Worm (Caenorhabditis elegans) whole organism, midembryonic: ENCODE measurements around the gene Y36E3A.2.

Experiments used
- T22C8.4 ChIP-seq: fragments of 200-800 bp; sonication (Bioruptor generic); IDR thresholded peaks from 2 replicates; pipeline ENCODE4 v1.3.6; 2022; ENCODE audit warnings: missing genetic modification characterization, missing compliant biosample characterization
- cog-1 ChIP-seq: sonication (generic microtip); optimal IDR thresholded peaks from 2 replicates; lab custom pipeline; 2016; ENCODE audit warnings: missing genetic modification characterization, missing compliant biosample characterization
- flt-1 ChIP-seq: fragments of 200-800 bp; sonication (Bioruptor generic); IDR thresholded peaks from 2 replicates; pipeline ENCODE4 v1.3.6; 2022; ENCODE audit warnings: missing genetic modification characterization, missing compliant biosample characterization
- klf-2 ChIP-seq: fragments of 200-800 bp; sonication (Bioruptor generic); conservative IDR thresholded peaks from 2 replicates; pipeline ENCODE4 v1.3.6; 2022; ENCODE audit warnings: missing genetic modification reagents, missing genetic modification characterization, missing compliant biosample characterization
- med-1 ChIP-seq: sonication (generic microtip); optimal IDR thresholded peaks from 2 replicates; lab custom pipeline; 2017; ENCODE audit warnings: missing genetic modification characterization, mild to moderate bottlenecking, missing compliant biosample characterization, antibody characterized with exemption, missing genetic modification reagents; ENCODE audit not compliant: insufficient read depth
- ref-1 ChIP-seq: fragments of 200-800 bp; sonication (Bioruptor generic); conservative IDR thresholded peaks from 2 replicates; pipeline ENCODE4 v1.3.6; 2022; ENCODE audit warnings: missing genetic modification reagents, missing genetic modification characterization, missing compliant biosample characterization
- tab-1 ChIP-seq: fragments of 200-800 bp; sonication (Bioruptor generic); IDR thresholded peaks from 2 replicates; pipeline ENCODE4 v1.3.6; 2022; ENCODE audit warnings: missing genetic modification characterization, missing compliant biosample characterization
- ztf-23 ChIP-seq: fragments of 200-800 bp; sonication (Bioruptor generic); IDR thresholded peaks from 2 replicates; pipeline ENCODE4 v1.3.6; 2022; ENCODE audit warnings: missing genetic modification reagents, missing genetic modification characterization, missing compliant biosample characterization
- ztf-29 ChIP-seq: fragments of 200-800 bp; sonication (Bioruptor generic); IDR thresholded peaks from 2 replicates; pipeline ENCODE4 v1.3.6; 2022; ENCODE audit warnings: missing genetic modification reagents, missing genetic modification characterization, missing compliant biosample characterization

Gene Y36E3A.2

DNA sequence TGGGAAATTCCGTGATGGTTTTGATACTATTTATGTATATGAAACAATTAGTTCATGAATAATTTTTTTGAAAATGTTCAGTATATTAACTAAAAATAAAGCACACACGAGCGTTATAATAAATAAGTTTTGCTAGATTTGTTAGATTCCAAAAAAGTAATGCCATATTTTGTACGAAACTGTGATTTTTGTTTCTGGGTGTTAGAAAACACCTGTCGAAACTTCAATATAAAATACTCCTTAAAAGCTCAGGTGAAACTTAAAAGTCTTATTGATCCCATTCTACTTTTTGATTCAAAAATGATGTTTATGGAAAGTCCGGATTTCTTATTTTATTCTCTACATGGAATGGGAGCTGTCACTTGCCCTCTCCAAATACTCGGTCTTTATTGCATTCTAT, 9.9 kb upstream of the Y36E3A.2 start, which contains the start of gene srh-265:
TSS of gene srh-265 (plus strand) at position 301 of the 400 bp plus-strand sequence.
- TF ChIP-seq klf-2 (GFP tag; lab: Robert Waterston, UW): no peak

DNA sequence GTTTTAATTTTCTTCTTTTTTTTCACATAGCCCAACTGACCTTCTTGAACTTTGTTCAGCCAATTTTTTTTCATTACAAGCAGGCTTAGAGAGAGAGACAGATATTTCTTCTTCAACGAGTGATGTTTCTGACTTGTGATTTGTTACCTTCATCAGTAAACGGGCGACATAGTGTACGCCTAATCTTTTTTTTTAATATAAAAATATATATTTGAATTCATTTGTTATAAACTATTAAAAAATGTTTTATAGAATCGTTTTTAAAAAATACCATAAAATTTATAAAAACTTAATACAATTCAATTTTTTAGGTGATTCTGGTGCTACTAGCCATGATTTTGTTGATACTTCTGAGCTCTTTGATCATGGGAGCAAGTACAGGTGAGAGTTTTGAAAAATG, 8.0 kb upstream of the Y36E3A.2 start, which contains the start of gene T06E6.10:
TSS of gene T06E6.10 (plus strand) at position 301 of the 400 bp plus-strand sequence.
- TF ChIP-seq cog-1 (no peak), T22C8.4 (GFP tag; lab: Robert Waterston, UW) (no peak), tab-1 (GFP tag; lab: Robert Waterston, UW) (no peak), ztf-23 (GFP tag; lab: Robert Waterston, UW) (no peak), flt-1 (GFP tag; lab: Robert Waterston, UW) (no peak), med-1 (GFP tag; lab: Kevin White, UChicago) (no peak), klf-2 (GFP tag; lab: Robert Waterston, UW) (no peak), ztf-29 (GFP tag; lab: Robert Waterston, UW) (no peak), ref-1 (GFP tag; lab: Robert Waterston, UW) (no peak)

DNA sequence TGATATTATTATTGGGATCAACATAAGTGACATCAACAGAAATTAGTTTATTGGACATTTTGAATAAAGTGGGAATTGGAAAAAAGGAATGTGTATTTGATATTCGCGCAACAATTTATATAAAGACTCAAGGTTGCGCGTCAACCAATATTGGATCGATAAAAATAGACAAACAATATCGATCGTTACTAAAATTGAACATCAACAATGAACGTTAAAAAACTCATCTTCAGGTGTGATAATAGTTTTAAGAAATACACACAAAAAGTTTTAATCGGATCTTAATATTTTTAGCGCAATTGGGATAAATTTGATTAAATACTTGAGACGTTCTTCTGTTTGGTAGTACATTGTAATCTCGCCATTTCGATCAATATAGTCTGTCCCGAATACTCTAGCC, 2.2 kb upstream of the Y36E3A.2 start, which contains the start of gene fbxa-104:
TSS of gene fbxa-104 (minus strand) at position 83 of the 400 bp plus-strand sequence.
- TF ChIP-seq flt-1 (GFP tag; lab: Robert Waterston, UW): no peak
- TF ChIP-seq tab-1 (GFP tag; lab: Robert Waterston, UW): no peak
- TF ChIP-seq med-1 (GFP tag; lab: Kevin White, UChicago): no peak
- no peak for TF ChIP-seq T22C8.4 (GFP tag; lab: Robert Waterston, UW)
- no peak for TF ChIP-seq ztf-23 (GFP tag; lab: Robert Waterston, UW)
- TF ChIP-seq ref-1 (GFP tag; lab: Robert Waterston, UW): no peak
- TF ChIP-seq ztf-29 (GFP tag; lab: Robert Waterston, UW): no peak
- TF ChIP-seq cog-1: no peak
- no peak for TF ChIP-seq klf-2 (GFP tag; lab: Robert Waterston, UW)

DNA sequence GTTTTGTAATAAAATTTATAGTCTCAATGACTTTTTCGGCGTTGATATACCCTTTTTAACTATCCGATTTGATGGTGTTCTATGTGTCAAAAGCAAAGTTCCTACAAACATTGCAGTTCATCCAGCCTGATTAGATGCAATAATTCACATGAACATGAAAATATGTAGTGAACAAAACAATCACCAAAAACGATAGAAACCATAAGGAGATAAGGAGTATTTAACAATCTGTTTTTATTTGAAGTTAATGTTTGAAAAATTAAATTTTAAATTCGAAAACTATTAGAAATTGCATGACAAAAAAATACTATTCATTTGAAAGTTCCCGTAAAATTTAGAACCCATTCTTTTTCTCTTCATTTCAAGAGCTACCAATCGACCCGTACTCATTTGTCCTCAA, 1.1 kb downstream of the Y36E3A.2 start, which contains the start of gene fbxa-209:
TSS of gene fbxa-209 (minus strand) at position 101 of the 400 bp plus-strand sequence.
- TF ChIP-seq T22C8.4 (GFP tag; lab: Robert Waterston, UW) (no peak), ztf-29 (GFP tag; lab: Robert Waterston, UW) (no peak), med-1 (GFP tag; lab: Kevin White, UChicago) (no peak), tab-1 (GFP tag; lab: Robert Waterston, UW) (no peak)

ce11 chrV:15431322-15432052, 5.6 kb downstream of the Y36E3A.2 start:
- no peak for TF ChIP-seq ref-1 (GFP tag; lab: Robert Waterston, UW)
- no peak for TF ChIP-seq ztf-29 (GFP tag; lab: Robert Waterston, UW)
- TF ChIP-seq med-1 (GFP tag; lab: Kevin White, UChicago): no peak
- TF ChIP-seq klf-2 (GFP tag; lab: Robert Waterston, UW): no peak
- no peak for TF ChIP-seq T22C8.4 (GFP tag; lab: Robert Waterston, UW)
- TF ChIP-seq ztf-23 (GFP tag; lab: Robert Waterston, UW): no peak
- TF ChIP-seq tab-1 (GFP tag; lab: Robert Waterston, UW): no peak
- TF ChIP-seq cog-1: no peak
- no peak for TF ChIP-seq flt-1 (GFP tag; lab: Robert Waterston, UW)

- TF ChIP-seq ztf-23 (GFP tag; lab: Robert Waterston, UW): no peak
- no peak for TF ChIP-seq ztf-29 (GFP tag; lab: Robert Waterston, UW)
- TF ChIP-seq med-1 (GFP tag; lab: Kevin White, UChicago): no peak
- no peak for TF ChIP-seq tab-1 (GFP tag; lab: Robert Waterston, UW)
- no peak for TF ChIP-seq T22C8.4 (GFP tag; lab: Robert Waterston, UW)
- no peak for TF ChIP-seq ref-1 (GFP tag; lab: Robert Waterston, UW)
- no peak for TF ChIP-seq flt-1 (GFP tag; lab: Robert Waterston, UW)
- no peak for TF ChIP-seq klf-2 (GFP tag; lab: Robert Waterston, UW)
- TF ChIP-seq cog-1: no peak
These were observed 6.6 kb downstream of the Y36E3A.2 start, which contains the start of gene T26H5.8 for ce11 chrV:15432457-15432856. Gene T26H5.8 (minus strand): TSS chrV:15432726.

DNA sequence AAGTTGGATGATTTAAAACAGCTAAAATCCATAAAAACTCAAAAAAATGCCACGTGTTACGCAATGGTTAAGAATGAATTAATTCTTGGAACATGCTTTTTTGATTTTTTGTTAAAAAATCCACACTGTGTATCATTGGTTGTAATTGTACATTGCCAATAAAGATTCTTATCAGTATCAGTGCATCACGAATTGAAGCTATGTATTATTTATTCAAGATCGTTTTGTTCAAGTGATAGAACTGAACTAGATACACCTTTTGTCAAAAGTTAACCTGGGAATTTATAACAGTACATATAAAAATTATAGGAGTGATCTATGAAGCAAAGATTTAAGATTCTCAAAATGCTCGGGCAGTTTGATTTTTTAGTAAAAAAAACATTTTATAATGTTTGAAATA, 8.8 kb downstream of the Y36E3A.2 start:
- TF ChIP-seq tab-1 (GFP tag; lab: Robert Waterston, UW) (no peak), ztf-23 (GFP tag; lab: Robert Waterston, UW) (no peak), med-1 (GFP tag; lab: Kevin White, UChicago) (no peak), ref-1 (GFP tag; lab: Robert Waterston, UW) (no peak), ztf-29 (GFP tag; lab: Robert Waterston, UW) (no peak), flt-1 (GFP tag; lab: Robert Waterston, UW) (no peak), cog-1 (no peak), klf-2 (GFP tag; lab: Robert Waterston, UW) (no peak), T22C8.4 (GFP tag; lab: Robert Waterston, UW) (no peak)

ce11 chrV:15436133-15436532, 10.3 kb downstream of the Y36E3A.2 start:
- no peak for TF ChIP-seq klf-2 (GFP tag; lab: Robert Waterston, UW)
- TF ChIP-seq med-1 (GFP tag; lab: Kevin White, UChicago): no peak
- no peak for TF ChIP-seq flt-1 (GFP tag; lab: Robert Waterston, UW)

DNA sequence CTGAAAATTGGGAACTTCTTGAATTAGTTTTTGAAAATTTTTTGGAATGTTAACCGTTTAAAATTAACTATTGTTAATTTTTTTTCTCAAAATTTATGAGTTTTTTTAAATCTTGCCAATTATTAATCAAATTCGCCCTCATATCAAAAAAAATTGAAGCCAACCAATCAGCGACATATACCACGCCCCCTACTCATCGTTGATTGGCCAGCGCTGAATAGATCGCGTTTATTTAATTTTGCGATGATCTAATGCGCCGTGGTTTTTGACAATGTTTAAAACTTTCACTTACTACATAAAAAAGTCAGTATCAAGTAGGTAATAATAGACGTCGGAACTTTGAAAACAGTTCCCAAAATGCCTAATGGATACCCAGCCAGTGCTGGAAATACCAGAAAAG, 16.5 kb downstream of the Y36E3A.2 start:
- no peak for TF ChIP-seq flt-1 (GFP tag; lab: Robert Waterston, UW)
- no peak for TF ChIP-seq T22C8.4 (GFP tag; lab: Robert Waterston, UW)
